Worm (Caenorhabditis elegans): ENCODE measurements around the gene gcy-8.
"Not testable (repeated sequence)": the region's sequence is repeated elsewhere in the genome, so short reads cannot be mapped to it uniquely, and the experiment has no call there.

The gcy-8 gene

ce11 chrIV:7946899-7947499, 19.0 kb downstream of the gcy-8 start, which contains the start of gene F20D12.12 (continued):
- TF ChIP-seq rbr-2 (tag; optimal IDR thresholded peaks at IDR 0.05) (peak; percentile 74), unc-130 (GFP tag; optimal IDR thresholded peaks at IDR 0.05) (peak; percentile 83), lsy-2 (tag; optimal IDR thresholded peaks at IDR 0.05) (peak; percentile 70 to 96), mep-1 (tag; optimal IDR thresholded peaks at IDR 0.05) (peak; percentile 45), T26A8.4 (GFP tag; IDR thresholded peaks at IDR 0.05) (peak; percentile 81), hlh-11 (tag; optimal IDR thresholded peaks at IDR 0.05) (peak; percentile 68), lin-13 (GFP tag; optimal IDR thresholded peaks at IDR 0.05) (peak; percentile 32), mxl-3 (GFP tag; optimal IDR thresholded peaks at IDR 0.05) (peak; percentile 30), mdl-1 (tag; optimal IDR thresholded peaks at IDR 0.05) (peak in 1 of 2 experiments; percentile 64), T20F7.1 (GFP tag; optimal IDR thresholded peaks at IDR 0.05) (peak; percentile 79), lin-38 (GFP tag; IDR thresholded peaks at IDR 0.05) (peak; percentile 91), snpc-1.2 (GFP tag; IDR thresholded peaks at IDR 0.05) (peak; percentile 85), mes-2 (tag; optimal IDR thresholded peaks at IDR 0.05; ENCODE audit: poor library complexity, severe bottlenecking) (peak; percentile 91), madf-9 (GFP tag; conservative IDR thresholded peaks at IDR 0.05) (peak; percentile 71; the same call in 1 of the 2 replicates), zfp-3 (GFP tag; conservative IDR thresholded peaks at IDR 0.05) (peak; percentile 80), madf-5 (GFP tag; IDR thresholded peaks at IDR 0.05) (peak in 1 of 2 experiments; percentile 68; a peak in 1 of 4 replicates), lin-1 (GFP tag; IDR thresholded peaks at IDR 0.05) (peak; percentile 85), dmd-9 (GFP tag; IDR thresholded peaks at IDR 0.05) (peak; percentile 71; the same call in 1 of the 2 replicates), arid-1 (GFP tag; conservative IDR thresholded peaks at IDR 0.05) (peak; percentile 87), aha-1 (tag) (peak; percentile 95), dpl-1 (GFP tag; optimal IDR thresholded peaks at IDR 0.05) (peak; percentile 73), saeg-2 (GFP tag; IDR thresholded peaks at IDR 0.05) (0 out of 2 replicates have a peak, but pooled peaks have one; percentile 62), spr-1 (tag; optimal IDR thresholded peaks at IDR 0.05) (peak; percentile 29), dve-1 (tag; optimal IDR thresholded peaks at IDR 0.05; ENCODE audit: insufficient read depth) (peak; percentile 54), D1046.2 (GFP tag; IDR thresholded peaks at IDR 0.05) (peak; percentile 80; the same call in 1 of the 2 replicates), ctbp-1 (GFP tag; IDR thresholded peaks at IDR 0.05) (peak; percentile 87)

ce11 chrIV:7948290-7948689, 20.3 kb downstream of the gcy-8 start, which contains the start of gene mcm-3AP:
mcm-3AP (plus strand) TSS chrIV:7948672.
- TF ChIP-seq tra-1 (GFP tag; IDR thresholded peaks at IDR 0.05) (0 out of 2 replicates have a peak, but pooled peaks have one; percentile 48), pha-4 (GFP tag; IDR thresholded peaks at IDR 0.05) (0 out of 2 replicates have a peak, but pooled peaks have one; percentile 36), ceh-44 (GFP tag; IDR thresholded peaks at IDR 0.05) (peak; percentile 49; the same call in 1 of the 2 replicates), mes-2 (tag; optimal IDR thresholded peaks at IDR 0.05; ENCODE audit: poor library complexity, severe bottlenecking) (peak; percentile 59), lin-38 (GFP tag; IDR thresholded peaks at IDR 0.05) (peak; percentile 75), nhr-42 (GFP tag; IDR thresholded peaks at IDR 0.05) (0 out of 2 replicates have a peak, but pooled peaks have one; percentile 25), hmg-1.1 (GFP tag; IDR thresholded peaks at IDR 0.05) (peak; percentile 79), T26A8.4 (GFP tag; IDR thresholded peaks at IDR 0.05) (peak; percentile 30; the same call in 1 of the 2 replicates), snpc-1.2 (GFP tag; IDR thresholded peaks at IDR 0.05) (peak; percentile 50), arid-1 (GFP tag; conservative IDR thresholded peaks at IDR 0.05) (0 out of 2 replicates have a peak, but pooled peaks have one; percentile 15), egl-43 (GFP tag; IDR thresholded peaks at IDR 0.05) (peak; percentile 72), T20F7.1 (GFP tag; optimal IDR thresholded peaks at IDR 0.05) (peak; percentile 48), ceh-20 (GFP tag; IDR thresholded peaks at IDR 0.05) (peak; percentile 60; the same call in 1 of the 2 replicates), vab-7 (GFP tag; IDR thresholded peaks at IDR 0.05) (peak; percentile 83), Y48G9A.11 (GFP tag; IDR thresholded peaks at IDR 0.05) (peak; percentile 49), ctbp-1 (GFP tag; IDR thresholded peaks at IDR 0.05) (0 out of 2 replicates have a peak, but pooled peaks have one; percentile 41), set-16 (GFP tag; IDR thresholded peaks at IDR 0.05) (peak; percentile 34; the same call in 1 of the 2 replicates), unc-130 (GFP tag; optimal IDR thresholded peaks at IDR 0.05) (peak; percentile 11), dmd-9 (GFP tag; IDR thresholded peaks at IDR 0.05) (peak; percentile 54; the same call in 1 of the 2 replicates), lsy-2 (tag; optimal IDR thresholded peaks at IDR 0.05) (peak in 1 of 2 experiments; percentile 66)
- not testable (repeated sequence) for TF ChIP-seq pha-4 (tag; optimal IDR thresholded peaks at IDR 0.05)
